Worm (Caenorhabditis elegans): ENCODE results near the gene Y105C5A.1268.

- TF ChIP-seq nhr-76 (tag; optimal IDR thresholded peaks at IDR 0.05) (no peak), egl-27 (tag; optimal IDR thresholded peaks at IDR 0.05) (no peak), D1046.2 (GFP tag; IDR thresholded peaks at IDR 0.05) (no peak), snpc-4 (tag; optimal IDR thresholded peaks at IDR 0.05) (no peak), ceh-62 (tag; optimal IDR thresholded peaks at IDR 0.05) (no peak), daf-12 (tag; optimal IDR thresholded peaks at IDR 0.05) (no peak), spr-3 (GFP tag; optimal IDR thresholded peaks at IDR 0.05) (no peak), pqm-1 (tag; optimal IDR thresholded peaks at IDR 0.05) (no peak), unc-39 (tag; optimal IDR thresholded peaks at IDR 0.05) (no peak), unc-130 (GFP tag; optimal IDR thresholded peaks at IDR 0.05) (no peak), lsy-2 (tag; optimal IDR thresholded peaks at IDR 0.05) (no peak), zag-1 (tag; optimal IDR thresholded peaks at IDR 0.05) (no peak), mdl-1 (tag; optimal IDR thresholded peaks at IDR 0.05) (no peak), unc-62 (GFP tag; optimal IDR thresholded peaks at IDR 0.05 in 1 of 2) (no peak), unc-62 (tag; optimal IDR thresholded peaks at IDR 0.05) (no peak)
Observed at ce11 chrIV:15648245-15648644, 2.0 kb upstream of the Y105C5A.1268 start.

Measured in whole organism, L4 larva.